Fruit fly (Drosophila melanogaster) S2 (cell line): ENCODE measurements around the gene CG32638.

Experiments
- CG8478 ChIP-seq: fragments of >200 bp; optimal IDR thresholded peaks from 2 replicates; lab custom pipeline; 2018
- CTCF ChIP-seq, 2 experiments: fragments of >200 bp; optimal IDR thresholded peaks; 2 replicates each; lab custom pipeline; 2018

DNA sequence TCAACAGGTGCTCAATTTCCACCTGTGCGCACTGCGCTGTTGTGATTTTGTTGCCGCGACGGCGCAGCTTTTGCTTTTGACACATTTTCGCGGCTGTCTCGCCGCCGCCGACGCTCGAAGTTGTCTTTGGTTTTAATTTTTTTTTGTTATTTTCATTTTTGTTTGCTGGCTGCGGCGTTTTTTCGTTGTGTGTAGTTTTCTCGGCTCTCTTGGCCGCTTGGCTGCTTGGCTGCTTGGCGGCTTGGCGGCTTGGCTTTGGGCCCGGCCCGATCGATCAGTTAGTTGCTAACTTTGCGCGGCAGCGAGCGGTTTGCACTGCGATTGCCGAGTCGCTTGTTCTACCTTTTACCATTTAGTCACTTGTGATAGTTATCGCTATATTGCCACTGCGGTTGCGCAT, 13.7 kb downstream of the CG32638 start, which contains the start of gene CG42237:
- TF ChIP-seq CG8478 (lab: Kevin White, UChicago), result no peak
- TF ChIP-seq CTCF (optimal IDR thresholded peaks at IDR 0.05; lab: Kevin White, UChicago), result no peak
